Fruit fly (Drosophila melanogaster) whole organism, embryonic: Measurements from ENCODE around the gene CG43707.

ENCODE experiments used
- Antp ChIP-seq: fragments of 200-800 bp; sonication (Bioruptor generic); optimal IDR thresholded peaks from 3 replicates; lab custom pipeline; 2016; ENCODE audit warnings: missing biosample characterization, missing genetic modification characterization
- Awh ChIP-seq: fragments of 200-800 bp; sonication (Bioruptor generic); IDR thresholded peaks from 2 replicates; pipeline ENCODE4, ENCODE4 v1.3.6; 2022; ENCODE audit warnings: missing biosample characterization, missing genetic modification characterization
- CG10209 ChIP-seq: fragments of 200-800 bp; sonication (Bioruptor generic); optimal IDR thresholded peaks from 3 replicates; lab custom pipeline; 2017; ENCODE audit warnings: missing biosample characterization, mild to moderate bottlenecking, missing genetic modification characterization, missing genetic modification reagents
- CG11504 ChIP-seq: fragments of 200-800 bp; sonication (Bioruptor generic); optimal IDR thresholded peaks from 3 replicates; lab custom pipeline; 2019; ENCODE audit warnings: missing biosample characterization, mild to moderate bottlenecking, missing genetic modification characterization, moderate library complexity
- CG12744 ChIP-seq: fragments of 200-800 bp; sonication (Bioruptor generic); optimal IDR thresholded peaks from 2 replicates; lab custom pipeline; 2016; ENCODE audit warnings: missing biosample characterization, missing genetic modification characterization
- CG13624 ChIP-seq: fragments of 200-800 bp; sonication (Bioruptor generic); optimal IDR thresholded peaks from 2 replicates; lab custom pipeline; 2016; ENCODE audit warnings: missing biosample characterization, missing genetic modification characterization
- CG13894 ChIP-seq: fragments of 200-800 bp; sonication (Bioruptor generic); optimal IDR thresholded peaks from 3 replicates; lab custom pipeline; 2018; ENCODE audit warnings: missing biosample characterization, mild to moderate bottlenecking, missing genetic modification characterization, moderate library complexity
- CG14667 ChIP-seq: fragments of 200-800 bp; sonication (Bioruptor generic); IDR thresholded peaks from 2 replicates; pipeline ENCODE4 v1.3.6; 2022; ENCODE audit warnings: missing biosample characterization, missing genetic modification characterization
- CG17612 ChIP-seq: fragments of 200-800 bp; sonication (Bioruptor generic); IDR thresholded peaks from 2 replicates; pipeline ENCODE4 v1.3.6; 2022; ENCODE audit warnings: missing biosample characterization, missing genetic modification characterization
- CG17829 ChIP-seq: fragments of 200-800 bp; optimal IDR thresholded peaks from 2 replicates; lab custom pipeline; 2019; ENCODE audit warnings: missing biosample characterization, mild to moderate bottlenecking, missing genetic modification characterization, moderate library complexity
- CG18262 ChIP-seq: fragments of 200-800 bp; optimal IDR thresholded peaks from 3 replicates; lab custom pipeline; 2019; ENCODE audit warnings: missing biosample characterization, mild to moderate bottlenecking, missing genetic modification characterization, moderate library complexity
- CG18619 ChIP-seq: fragments of 200-800 bp; sonication (Bioruptor generic); optimal IDR thresholded peaks from 3 replicates; lab custom pipeline; 2017; ENCODE audit warnings: missing biosample characterization, mild to moderate bottlenecking, missing genetic modification characterization
- CG30403 ChIP-seq: fragments of 200-800 bp; sonication (Bioruptor generic); optimal IDR thresholded peaks from 3 replicates; lab custom pipeline; 2016; ENCODE audit warnings: missing biosample characterization, missing genetic modification characterization
- CG32532 ChIP-seq: fragments of 200-800 bp; sonication (Bioruptor generic); IDR thresholded peaks from 2 replicates; pipeline ENCODE4 v1.3.6; 2022; ENCODE audit warnings: missing biosample characterization, missing genetic modification characterization
- CG33213 ChIP-seq: fragments of 200-800 bp; sonication (Bioruptor generic); optimal IDR thresholded peaks from 3 replicates; lab custom pipeline; 2016; ENCODE audit warnings: missing biosample characterization, missing genetic modification characterization
- CG3847 ChIP-seq: fragments of 200-800 bp; sonication (Bioruptor generic); IDR thresholded peaks from 2 replicates; pipeline ENCODE4 v1.3.6; 2022; ENCODE audit warnings: missing biosample characterization, missing genetic modification characterization
- CG4730 ChIP-seq: fragments of 200-800 bp; sonication (Bioruptor generic); IDR thresholded peaks from 2 replicates; pipeline ENCODE4 v1.3.6; 2022; ENCODE audit warnings: missing biosample characterization, missing genetic modification characterization
- CG5180 ChIP-seq: fragments of 200-800 bp; sonication (Bioruptor generic); optimal IDR thresholded peaks from 3 replicates; lab custom pipeline; 2017; ENCODE audit warnings: missing biosample characterization, missing genetic modification characterization, mild to moderate bottlenecking, moderate library complexity, missing genetic modification reagents
- CG6254 ChIP-seq: fragments of 200-800 bp; sonication (Bioruptor generic); optimal IDR thresholded peaks from 3 replicates; lab custom pipeline; 2017; ENCODE audit warnings: mild to moderate bottlenecking, missing biosample characterization, missing genetic modification reagents, missing genetic modification characterization
- CG7556 ChIP-seq: fragments of 200-800 bp; sonication (Bioruptor generic); optimal IDR thresholded peaks from 2 replicates; lab custom pipeline; 2017; ENCODE audit warnings: missing biosample characterization, mild to moderate bottlenecking, missing genetic modification characterization
- CG7839 ChIP-seq: fragments of 200-800 bp; sonication (Bioruptor generic); optimal IDR thresholded peaks from 3 replicates; lab custom pipeline; 2018; ENCODE audit warnings: missing biosample characterization, mild to moderate bottlenecking, missing genetic modification characterization, moderate library complexity
- CG8359 ChIP-seq: fragments of 200-800 bp; sonication (Bioruptor generic); optimal IDR thresholded peaks from 2 replicates; lab custom pipeline; 2017; ENCODE audit warnings: missing biosample characterization, mild to moderate bottlenecking, missing genetic modification characterization, borderline replicate concordance
- CG9437 ChIP-seq: fragments of 200-800 bp; sonication (Bioruptor generic); optimal IDR thresholded peaks from 2 replicates; lab custom pipeline; 2018; ENCODE audit warnings: missing biosample characterization, mild to moderate bottlenecking, missing genetic modification characterization
- CoRest ChIP-seq: fragments of 200-800 bp; sonication (Bioruptor generic); optimal IDR thresholded peaks from 3 replicates; lab custom pipeline; 2018; ENCODE audit warnings: missing biosample characterization, mild to moderate bottlenecking, missing genetic modification characterization, moderate library complexity
- Deaf1 ChIP-seq: fragments of 200-800 bp; optimal IDR thresholded peaks from 3 replicates; lab custom pipeline; 2019; ENCODE audit warnings: missing biosample characterization, mild to moderate bottlenecking, missing genetic modification characterization, moderate library complexity
- Dip2 ChIP-seq: fragments of 200-800 bp; sonication (Bioruptor generic); IDR thresholded peaks from 2 replicates; pipeline ENCODE4 v1.3.6; 2022; ENCODE audit warnings: missing biosample characterization, missing genetic modification characterization
- Doc2 ChIP-seq: fragments of 200-800 bp; sonication (Bioruptor generic); IDR thresholded peaks from 2 replicates; pipeline ENCODE4 v1.3.6; 2022; ENCODE audit warnings: missing biosample characterization, missing genetic modification characterization
- E2f1 ChIP-seq: fragments of 200-800 bp; sonication (Bioruptor generic); IDR thresholded peaks from 2 replicates; pipeline ENCODE4 v1.3.6; 2022; ENCODE audit warnings: missing biosample characterization, missing genetic modification characterization
- HHEX ChIP-seq: fragments of 200-800 bp; sonication (Bioruptor generic); optimal IDR thresholded peaks from 3 replicates; lab custom pipeline; 2017; ENCODE audit warnings: missing biosample characterization, mild to moderate bottlenecking, missing genetic modification characterization, missing genetic modification reagents
- Sry-δ ChIP-seq: fragments of 200-800 bp; sonication (Bioruptor generic); optimal IDR thresholded peaks from 2 replicates; lab custom pipeline; 2016; ENCODE audit warnings: missing biosample characterization, missing genetic modification characterization
- Taf1 ChIP-seq: fragments of 200-800 bp; sonication (Bioruptor generic); IDR thresholded peaks from 2 replicates; pipeline ENCODE4 v1.3.6; 2022; ENCODE audit warnings: missing biosample characterization, missing genetic modification characterization
- aop ChIP-seq: fragments of 200-800 bp; sonication (Bioruptor generic); IDR thresholded peaks from 2 replicates; pipeline ENCODE4 v1.3.6; 2022; ENCODE audit warnings: missing biosample characterization, missing genetic modification characterization
- cato ChIP-seq: fragments of 200-800 bp; sonication (Bioruptor generic); optimal IDR thresholded peaks from 2 replicates; lab custom pipeline; 2016; ENCODE audit warnings: missing biosample characterization, missing genetic modification characterization, borderline replicate concordance
- chn ChIP-seq: fragments of 200-800 bp; sonication (Bioruptor generic); optimal IDR thresholded peaks from 2 replicates; lab custom pipeline; 2016; ENCODE audit warnings: missing biosample characterization, missing genetic modification characterization
- dmrt99B ChIP-seq: fragments of 200-800 bp; sonication (Bioruptor generic); optimal IDR thresholded peaks from 2 replicates; lab custom pipeline; 2018; ENCODE audit warnings: missing biosample characterization, mild to moderate bottlenecking, missing genetic modification characterization, moderate library complexity
- ems ChIP-seq: fragments of 200-800 bp; sonication (Bioruptor generic); optimal IDR thresholded peaks from 3 replicates; lab custom pipeline; 2016; ENCODE audit warnings: missing biosample characterization, missing genetic modification characterization
- fd3F ChIP-seq: fragments of 200-800 bp; sonication (Bioruptor generic); optimal IDR thresholded peaks from 2 replicates; lab custom pipeline; 2018; ENCODE audit warnings: missing biosample characterization, mild to moderate bottlenecking, missing genetic modification characterization, moderate library complexity
- nau ChIP-seq: fragments of 200-800 bp; sonication (Bioruptor generic); optimal IDR thresholded peaks from 3 replicates; lab custom pipeline; 2017; ENCODE audit warnings: missing biosample characterization, mild to moderate bottlenecking, missing genetic modification characterization, missing genetic modification reagents
- nerfin-2 ChIP-seq: fragments of 200-800 bp; sonication (Bioruptor generic); IDR thresholded peaks from 2 replicates; pipeline ENCODE4 v1.3.6; 2022; ENCODE audit warnings: missing biosample characterization, missing genetic modification characterization; ENCODE audit not compliant: partially characterized antibody
- odd ChIP-seq: fragments of 200-800 bp; sonication (Bioruptor generic); optimal IDR thresholded peaks from 2 replicates; lab custom pipeline; 2017; ENCODE audit warnings: missing biosample characterization, mild to moderate bottlenecking, missing genetic modification characterization
- pfk ChIP-seq: fragments of 200-800 bp; sonication (Bioruptor generic); optimal IDR thresholded peaks from 2 replicates; lab custom pipeline; 2018; ENCODE audit warnings: missing biosample characterization, mild to moderate bottlenecking, missing genetic modification characterization, moderate library complexity
- rib ChIP-seq: fragments of 200-800 bp; sonication (Bioruptor generic); IDR thresholded peaks from 2 replicates; pipeline ENCODE4 v1.3.6; 2022; ENCODE audit warnings: missing biosample characterization, missing genetic modification characterization
- ro ChIP-seq: fragments of 200-800 bp; sonication (Bioruptor generic); IDR thresholded peaks from 2 replicates; pipeline ENCODE4 v1.3.6; 2022; ENCODE audit warnings: missing biosample characterization, missing genetic modification characterization
- sens ChIP-seq: fragments of 200-800 bp; sonication (Bioruptor generic); peaks from one replicate; lab custom pipeline; 2016; ENCODE audit warnings: missing biosample characterization, missing genetic modification characterization
- slp2 ChIP-seq: fragments of 200-800 bp; sonication (Bioruptor generic); optimal IDR thresholded peaks from 2 replicates; lab custom pipeline; 2016; ENCODE audit warnings: missing biosample characterization, missing genetic modification characterization
- tup ChIP-seq: fragments of 200-800 bp; sonication (Bioruptor generic); optimal IDR thresholded peaks from 2 replicates; lab custom pipeline; 2016; ENCODE audit warnings: missing biosample characterization, mild to moderate bottlenecking, missing genetic modification characterization, moderate library complexity
- vfl ChIP-seq: fragments of 200-800 bp; sonication (Bioruptor generic); optimal IDR thresholded peaks from 2 replicates; lab custom pipeline; 2016; ENCODE audit warnings: missing biosample characterization, missing genetic modification characterization
- vnd ChIP-seq: fragments of 200-800 bp; sonication (Bioruptor generic); IDR thresholded peaks from 3 replicates; pipeline ENCODE4 v1.3.6; 2022; ENCODE audit warnings: missing biosample characterization, missing genetic modification characterization; ENCODE audit not compliant: partially characterized antibody
- z ChIP-seq: fragments of 200-800 bp; sonication (Bioruptor generic); IDR thresholded peaks from 3 replicates; pipeline ENCODE4 v1.3.6; 2022; ENCODE audit warnings: missing biosample characterization, missing genetic modification characterization

The CG43707 gene

dm6 chr2L:3737003-3737662 lies 19.9 kb upstream of the CG43707 start (continued):
- TF ChIP-seq CG13894 (tag; lab: Kevin White, UChicago) (peak; percentile 61), CG5180 (GFP tag; lab: Kevin White, UChicago) (no peak), CG10209 (GFP tag; lab: Kevin White, UChicago) (no peak), CG7556 (GFP tag; lab: Kevin White, UChicago) (peak; percentile 43), Sry-δ (GFP tag; lab: Kevin White, UChicago) (no peak), CG9437 (GFP tag; lab: Kevin White, UChicago) (peak; percentile 1), CG32532 (GFP tag; lab: Robert Waterston, UW) (0 out of 2 replicates have a peak, but pooled peaks have one; percentile 28), slp2 (GFP tag; lab: Kevin White, UChicago) (no peak), CoRest (tag; lab: Kevin White, UChicago) (peak; percentile 28), tup (GFP tag; lab: Kevin White, UChicago) (no peak), CG18262 (peak; percentile 18), vnd (no peak), CG11504 (peak; percentile 47), sens (GFP tag; lab: Kevin White, UChicago) (peak; percentile 42), aop (no peak)

- TF ChIP-seq Doc2 (GFP tag; lab: Robert Waterston, UW) (no peak), Deaf1 (tag; lab: Kevin White, UChicago) (no peak), vfl (GFP tag; lab: Kevin White, UChicago) (no peak), CG33213 (GFP tag; lab: Kevin White, UChicago) (no peak), E2f1 (GFP tag; lab: Robert Waterston, UW) (no peak), Dip2 (GFP tag; lab: Robert Waterston, UW) (no peak), CG6254 (GFP tag; lab: Kevin White, UChicago) (no peak), ems (no peak), CG7556 (GFP tag; lab: Kevin White, UChicago) (peak; percentile 47), CG14667 (GFP tag; lab: Robert Waterston, UW) (no peak), CG17829 (tag; lab: Kevin White, UChicago) (no peak), rib (no peak), ro (no peak), Antp (GFP tag; lab: Kevin White, UChicago) (no peak), CG3847 (GFP tag; lab: Robert Waterston, UW) (no peak), chn (GFP tag; lab: Kevin White, UChicago) (no peak), odd (GFP tag; lab: Kevin White, UChicago) (no peak), dmrt99B (tag; lab: Kevin White, UChicago) (peak; percentile 30), cato (GFP tag; lab: Kevin White, UChicago) (no peak), Sry-δ (GFP tag; lab: Kevin White, UChicago) (no peak), z (no peak), nau (GFP tag; lab: Kevin White, UChicago) (no peak), pfk (GFP tag; lab: Kevin White, UChicago) (no peak), CG7839 (peak; percentile 42), CG30403 (GFP tag; lab: Kevin White, UChicago) (peak; percentile 7), CG12744 (no peak), CG13624 (GFP tag; lab: Kevin White, UChicago) (no peak), CG4730 (GFP tag; lab: Robert Waterston, UW) (no peak), CG17612 (GFP tag; lab: Robert Waterston, UW) (no peak), CG11504 (peak; percentile 45), Awh (GFP tag; lab: Robert Waterston, UW) (no peak), CG18619 (no peak), nerfin-2 (GFP tag; lab: Robert Waterston, UW) (no peak), HHEX (GFP tag; lab: Kevin White, UChicago) (no peak), Taf1 (GFP tag; lab: Robert Waterston, UW) (no peak), CG8359 (GFP tag; lab: Kevin White, UChicago) (no peak), fd3F (no peak)
These were observed 19.4 kb upstream of the CG43707 start for dm6 chr2L:3737682-3738081.
